Worm (Caenorhabditis elegans): ENCODE measurements around the gene K01C8.2.

ce11 chrII:8223422-8223821 is 45.8 kb downstream of the K01C8.2 start:
- TF ChIP-seq fos-1 (tag; optimal IDR thresholded peaks at IDR 0.05) (no peak), snpc-4 (tag; optimal IDR thresholded peaks at IDR 0.05) (no peak), R02D3.7 (tag; optimal IDR thresholded peaks at IDR 0.05) (no peak), nhr-6 (tag; optimal IDR thresholded peaks at IDR 0.05) (no peak), lin-39 (tag; optimal IDR thresholded peaks at IDR 0.05) (no peak), nhr-11 (tag; optimal IDR thresholded peaks at IDR 0.05) (no peak), mdl-1 (tag; optimal IDR thresholded peaks at IDR 0.05) (no peak), F13H6.1 (tag; optimal IDR thresholded peaks at IDR 0.05) (no peak)

Measured in whole organism, L2 larva.